Fruit fly (Drosophila melanogaster) whole organism, adult: Measurements from ENCODE around the gene LysD.

Experiments
- CG11617 ChIP-seq: fragments of 200-800 bp; sonication (Bioruptor generic); optimal IDR thresholded peaks from 2 replicates; lab custom pipeline; 2017; ENCODE audit warnings: mild to moderate bottlenecking, missing biosample characterization, missing genetic modification reagents, missing genetic modification characterization
- CG12768 ChIP-seq: fragments of 200-800 bp; sonication (Bioruptor generic); optimal IDR thresholded peaks from 2 replicates; lab custom pipeline; 2017; ENCODE audit warnings: missing biosample characterization, missing genetic modification characterization, mild to moderate bottlenecking, moderate library complexity, missing genetic modification reagents
- CG14711 ChIP-seq: fragments of 200-800 bp; sonication (Bioruptor generic); optimal IDR thresholded peaks from 2 replicates; lab custom pipeline; 2018; ENCODE audit warnings: missing biosample characterization, mild to moderate bottlenecking, missing genetic modification characterization, moderate library complexity
- kay ChIP-seq: fragments of 200-800 bp; sonication (Bioruptor generic); peaks from one replicate; lab custom pipeline; 2016; ENCODE audit warnings: missing biosample characterization, missing genetic modification characterization, borderline replicate concordance

dm6 chr3L:1166945-1167913, 43.8 kb downstream of the LysD start:
- TF ChIP-seq CG12768 (no peak), CG14711 (tag; lab: Kevin White, UChicago) (no peak), CG11617 (no peak), kay (no peak)
